Fruit fly (Drosophila melanogaster) S2 (cell line): ENCODE data around the gene CG5050.

Experiments used
- CG8478 ChIP-seq: fragments of >200 bp; optimal IDR thresholded peaks from 2 replicates; lab custom pipeline; 2018
- CTCF ChIP-seq, 2 experiments: fragments of >200 bp; optimal IDR thresholded peaks; 2 replicates each; lab custom pipeline; 2018

dm6 chr2L:17437594-17437993 is 15.1 kb upstream of the CG5050 start:
- no peak for TF ChIP-seq CG8478 (lab: Kevin White, UChicago)
- TF ChIP-seq CTCF (optimal IDR thresholded peaks at IDR 0.05; lab: Kevin White, UChicago): no peak
